Fruit fly (Drosophila melanogaster): ENCODE measurements around the gene jub.

Gene jub

DNA sequence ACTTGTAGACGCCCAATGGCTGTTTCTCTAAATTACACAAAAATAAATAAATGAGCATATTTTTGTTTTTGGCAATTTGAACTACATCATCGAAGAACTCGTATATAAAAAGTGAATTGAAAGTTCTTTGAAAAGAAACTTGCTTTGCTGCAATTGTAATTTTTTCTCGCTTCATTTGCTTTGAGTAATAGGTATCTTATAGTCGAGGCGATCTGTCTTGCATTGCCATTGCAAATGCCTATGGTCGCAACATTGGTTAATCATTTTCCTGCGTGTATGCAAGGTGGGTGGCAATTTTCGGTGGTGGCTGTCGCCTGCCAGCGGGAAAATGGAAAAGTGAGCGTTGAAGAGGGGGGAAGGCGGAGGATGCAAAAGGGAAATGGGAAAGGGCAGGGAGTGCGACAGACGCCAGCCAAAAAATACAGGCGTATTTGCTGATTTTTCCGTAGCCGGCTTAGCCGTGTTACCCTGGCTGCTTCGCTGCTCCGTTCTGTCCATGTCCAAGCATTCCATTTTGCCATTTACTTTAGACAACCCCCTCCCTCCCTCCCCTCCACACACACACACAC, 42.8 kb downstream of the jub start (continued):
- TF ChIP-seq zen (tag; optimal IDR thresholded peaks at IDR 0.05) (no peak), CG10274 (GFP tag; optimal IDR thresholded peaks at IDR 0.05) (no peak), Ets65A (GFP tag) (no peak), fd96Cb (tag; optimal IDR thresholded peaks at IDR 0.05) (no peak), twi (tag; optimal IDR thresholded peaks at IDR 0.05) (no peak), Gug (GFP tag; IDR thresholded peaks at IDR 0.05) (no peak), onecut (GFP tag; IDR thresholded peaks at IDR 0.05) (0 out of 2 replicates have a peak, but pooled peaks have one; percentile 4), Lhr (GFP tag; optimal IDR thresholded peaks at IDR 0.05) (no peak), hth (optimal IDR thresholded peaks at IDR 0.05) (no peak), psq (GFP tag; optimal IDR thresholded peaks at IDR 0.05) (no peak), corto (GFP tag; optimal IDR thresholded peaks at IDR 0.05) (no peak), CG17359 (tag; optimal IDR thresholded peaks at IDR 0.05) (no peak), pfk (GFP tag; optimal IDR thresholded peaks at IDR 0.05) (no peak), insv (GFP tag; optimal IDR thresholded peaks at IDR 0.05) (no peak), salm (tag; optimal IDR thresholded peaks at IDR 0.05) (no peak), CG14860 (GFP tag; IDR thresholded peaks at IDR 0.05; ENCODE audit: partially characterized antibody) (peak; percentile 47; the same call in 2 of the 3 replicates), Hr39 (optimal IDR thresholded peaks at IDR 0.05) (no peak), danr (GFP tag; IDR thresholded peaks at IDR 0.05) (no peak), chinmo (GFP tag; IDR thresholded peaks at IDR 0.05; ENCODE audit: partially characterized antibody) (0 out of 4 replicates have a peak, but pooled peaks have one; percentile 13), Hsf (GFP tag; optimal IDR thresholded peaks at IDR 0.05) (no peak), Max (GFP tag; optimal IDR thresholded peaks at IDR 0.05) (no peak), CoRest (tag; optimal IDR thresholded peaks at IDR 0.05) (no peak), hbn (GFP tag; IDR thresholded peaks at IDR 0.05; ENCODE audit: partially characterized antibody) (no peak), nau (GFP tag; optimal IDR thresholded peaks at IDR 0.05) (no peak), fd102C (GFP tag; optimal IDR thresholded peaks at IDR 0.05) (no peak), CG2712 (tag; optimal IDR thresholded peaks at IDR 0.05) (peak; percentile 24), sim (GFP tag; IDR thresholded peaks at IDR 0.05) (no peak), Jarid2 (GFP tag; optimal IDR thresholded peaks at IDR 0.05) (no peak), en (GFP tag; optimal IDR thresholded peaks at IDR 0.05) (no peak), Mes4 (GFP tag; optimal IDR thresholded peaks at IDR 0.05) (no peak), Camta (GFP tag; optimal IDR thresholded peaks at IDR 0.05) (no peak), Nf-YC (tag; optimal IDR thresholded peaks at IDR 0.05) (no peak), NC2α (GFP tag; optimal IDR thresholded peaks at IDR 0.05) (no peak), Ets97D (GFP tag; optimal IDR thresholded peaks at IDR 0.05) (no peak), lmd (GFP tag; IDR thresholded peaks at IDR 0.05) (no peak), org-1 (GFP tag; optimal IDR thresholded peaks at IDR 0.05) (no peak), Nf-YB (GFP tag; optimal IDR thresholded peaks at IDR 0.05) (no peak), pb (GFP tag; optimal IDR thresholded peaks at IDR 0.05) (no peak), slp2 (GFP tag; optimal IDR thresholded peaks at IDR 0.05) (no peak), Nf-YA (GFP tag; IDR thresholded peaks at IDR 0.05) (no peak), HLH4C (GFP tag; IDR thresholded peaks at IDR 0.05; ENCODE audit: partially characterized antibody) (peak; percentile 62; the same call in 2 of the 3 replicates), Rx (GFP tag; IDR thresholded peaks at IDR 0.05) (no peak), gsb (GFP tag; IDR thresholded peaks at IDR 0.05) (no peak), ci (GFP tag; IDR thresholded peaks at IDR 0.05) (no peak), cg (GFP tag; optimal IDR thresholded peaks at IDR 0.05) (peak; percentile 17), dmrt99B (tag; optimal IDR thresholded peaks at IDR 0.05) (peak; percentile 6), Med (GFP tag) (peak; percentile 81), fd64A (GFP tag; optimal IDR thresholded peaks at IDR 0.05) (no peak), CG12219 (GFP tag; optimal IDR thresholded peaks at IDR 0.05) (no peak), NC2β (GFP tag; optimal IDR thresholded peaks at IDR 0.05) (no peak), Xrp1 (GFP tag; IDR thresholded peaks at IDR 0.05) (no peak; the same call in 1 of the 2 replicates)

All from whole organism, embryonic.